Worm (Caenorhabditis elegans): ENCODE data around the gene puf-9.

ce11 chrX:5872153-5872552, 30.8 kb downstream of the puf-9 start:
- TF ChIP-seq nfya-1 (tag; optimal IDR thresholded peaks at IDR 0.05; ENCODE audit: borderline replicate concordance, insufficient read depth) (no peak), Y53G8AR.9 (GFP tag; conservative IDR thresholded peaks at IDR 0.05) (no peak), madf-10 (tag; optimal IDR thresholded peaks at IDR 0.05) (no peak), die-1 (tag; optimal IDR thresholded peaks at IDR 0.05) (no peak), Y56A3A.18 (GFP tag; IDR thresholded peaks at IDR 0.05) (no peak), F33H1.4 (GFP tag; IDR thresholded peaks at IDR 0.05) (no peak), him-1 (tag; optimal IDR thresholded peaks at IDR 0.05) (no peak), somi-1 (GFP tag; optimal IDR thresholded peaks at IDR 0.05) (no peak), aptf-2 (GFP tag; conservative IDR thresholded peaks at IDR 0.05) (no peak), ets-4 (GFP tag; optimal IDR thresholded peaks at IDR 0.05) (no peak), chd-7 (tag; optimal IDR thresholded peaks at IDR 0.05) (no peak), pha-4 (tag; optimal IDR thresholded peaks at IDR 0.05) (no peak), let-526 (GFP tag; IDR thresholded peaks at IDR 0.05) (no peak), efl-1 (GFP tag; optimal IDR thresholded peaks at IDR 0.05) (no peak)
